Fruit fly (Drosophila melanogaster): Measurements from ENCODE around the gene Cpr11B.

Gene Cpr11B

DNA sequence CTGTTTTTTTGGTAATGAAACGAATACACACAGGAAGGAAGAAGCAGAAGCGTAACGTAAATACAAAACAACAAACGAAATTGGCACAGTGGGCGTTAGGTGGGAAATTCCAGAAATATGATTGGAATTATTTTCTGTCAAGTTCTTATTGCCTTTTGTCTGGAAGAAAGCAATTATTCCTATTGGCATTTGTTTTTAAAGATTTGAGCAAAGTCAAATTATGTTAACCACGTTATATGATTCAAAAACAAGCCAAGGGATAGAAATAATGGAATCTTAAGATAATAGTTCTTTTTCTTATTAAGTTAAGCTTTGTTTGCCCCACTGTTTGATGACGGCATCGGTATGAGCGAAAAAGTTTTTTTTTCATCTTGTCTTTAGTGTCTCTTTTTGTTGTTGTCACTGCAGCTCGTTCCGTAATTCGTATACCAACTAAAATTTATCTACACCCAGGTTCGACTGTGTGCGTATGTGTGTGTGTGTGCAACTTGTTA, 26.6 kb downstream of the Cpr11B start:
- TF ChIP-seq toe (GFP tag; optimal IDR thresholded peaks at IDR 0.05) (peak; percentile 79), CG7045 (GFP tag; optimal IDR thresholded peaks at IDR 0.05) (peak; percentile 86), cic (GFP tag; optimal IDR thresholded peaks at IDR 0.05) (no peak), CG1620 (GFP tag; optimal IDR thresholded peaks at IDR 0.05) (peak; percentile 85), tj (GFP tag; optimal IDR thresholded peaks at IDR 0.05) (no peak), bab1 (GFP tag; optimal IDR thresholded peaks at IDR 0.05) (peak; percentile 78), CG33017 (tag; optimal IDR thresholded peaks at IDR 0.05) (peak; percentile 89), Clk (GFP tag; optimal IDR thresholded peaks at IDR 0.05) (peak; percentile 82), Crg-1 (GFP tag; optimal IDR thresholded peaks at IDR 0.05) (peak; percentile 81), ovo (GFP tag; optimal IDR thresholded peaks at IDR 0.05) (peak; percentile 22), kay (GFP tag; ENCODE audit: borderline replicate concordance) (no peak), CG11617 (GFP tag; optimal IDR thresholded peaks at IDR 0.05) (peak; percentile 93), cnc (optimal IDR thresholded peaks at IDR 0.05) (no peak), CG12768 (GFP tag; optimal IDR thresholded peaks at IDR 0.05) (peak; percentile 82), CG5204 (GFP tag; optimal IDR thresholded peaks at IDR 0.05) (peak; percentile 89), Hr96 (GFP tag; optimal IDR thresholded peaks at IDR 0.05) (peak; percentile 50), Mnt (GFP tag; optimal IDR thresholded peaks at IDR 0.05) (no peak), CG7101 (tag; optimal IDR thresholded peaks at IDR 0.05) (peak; percentile 96), CG14711 (tag; optimal IDR thresholded peaks at IDR 0.05) (peak; percentile 89), pad (GFP tag; optimal IDR thresholded peaks at IDR 0.05) (peak; percentile 56)

DNA sequence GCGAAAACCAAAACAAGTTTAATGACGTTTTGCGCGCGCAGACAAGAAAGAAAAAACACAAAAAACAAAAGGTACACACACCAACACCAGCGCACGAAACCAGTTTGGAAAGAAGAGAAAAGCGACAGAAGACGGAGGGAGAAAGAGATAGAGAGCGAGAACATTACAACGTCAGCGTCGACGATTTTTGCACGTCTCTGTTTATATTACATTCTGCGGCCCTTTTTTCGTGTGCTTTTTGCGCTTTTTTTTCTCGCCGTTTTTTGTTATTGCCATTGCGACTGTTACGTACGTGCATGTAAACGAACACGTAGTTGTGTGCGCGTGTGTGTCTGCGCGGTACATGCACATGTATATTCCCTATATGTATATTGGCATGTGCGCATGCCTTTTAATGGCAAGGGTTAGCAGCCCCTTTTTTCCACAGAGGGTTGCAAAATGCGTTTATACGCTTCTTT, 27.1 kb downstream of the Cpr11B start:
- TF ChIP-seq Clk (GFP tag; optimal IDR thresholded peaks at IDR 0.05) (no peak), ovo (GFP tag; optimal IDR thresholded peaks at IDR 0.05) (no peak), CG7045 (GFP tag; optimal IDR thresholded peaks at IDR 0.05) (no peak), Mnt (GFP tag; optimal IDR thresholded peaks at IDR 0.05) (peak; percentile 74), kay (GFP tag; ENCODE audit: borderline replicate concordance) (no peak), bab1 (GFP tag; optimal IDR thresholded peaks at IDR 0.05) (peak; percentile 15), tj (GFP tag; optimal IDR thresholded peaks at IDR 0.05) (peak; percentile 81), Hr96 (GFP tag; optimal IDR thresholded peaks at IDR 0.05) (no peak), CG5204 (GFP tag; optimal IDR thresholded peaks at IDR 0.05) (no peak), CG14711 (tag; optimal IDR thresholded peaks at IDR 0.05) (no peak), CG7101 (tag; optimal IDR thresholded peaks at IDR 0.05) (no peak), cnc (optimal IDR thresholded peaks at IDR 0.05) (no peak)

DNA sequence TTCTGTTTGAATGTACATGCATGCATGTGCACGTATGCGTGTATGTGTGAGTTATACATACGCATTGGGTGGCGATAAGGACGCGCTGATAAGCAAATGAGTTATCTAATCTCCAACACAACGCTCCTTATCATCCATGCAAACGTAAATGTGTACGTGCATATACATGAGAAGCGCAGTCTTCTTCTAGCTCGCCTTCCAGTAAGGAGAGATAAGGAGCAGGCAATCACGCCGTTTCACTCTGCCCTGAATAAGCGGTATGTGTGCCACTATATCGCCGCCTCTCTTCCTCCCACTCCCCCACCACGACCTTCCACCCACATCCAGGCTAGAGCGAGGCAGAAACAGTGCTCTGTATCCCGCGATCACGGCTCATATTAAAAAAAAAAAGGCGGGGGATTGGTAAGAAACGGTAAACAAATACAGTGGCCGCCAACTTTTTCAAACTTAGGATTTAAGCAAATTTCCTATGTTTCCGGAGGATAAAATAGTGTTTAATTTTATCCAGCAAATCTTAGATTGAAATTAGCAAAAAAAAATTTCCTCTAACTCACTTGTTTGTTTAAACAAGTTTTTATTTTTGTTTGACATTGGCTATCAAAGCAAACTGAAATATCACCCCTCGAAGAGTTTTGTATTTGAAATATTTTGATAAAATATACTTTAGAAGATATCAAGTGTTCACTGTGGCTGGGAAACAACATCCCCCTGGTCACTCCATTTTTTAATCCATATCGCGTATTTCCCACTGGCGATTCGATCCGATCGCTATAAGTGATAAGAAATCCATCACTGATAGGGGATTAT, 27.8 kb downstream of the Cpr11B start:
- TF ChIP-seq CG1620 (GFP tag; optimal IDR thresholded peaks at IDR 0.05) (no peak), CG14711 (tag; optimal IDR thresholded peaks at IDR 0.05) (no peak), Hr96 (GFP tag; optimal IDR thresholded peaks at IDR 0.05) (peak; percentile 14), CG12768 (GFP tag; optimal IDR thresholded peaks at IDR 0.05) (no peak), cnc (optimal IDR thresholded peaks at IDR 0.05) (no peak), CG11617 (GFP tag; optimal IDR thresholded peaks at IDR 0.05) (no peak), CG7101 (tag; optimal IDR thresholded peaks at IDR 0.05) (peak; percentile 42), toe (GFP tag; optimal IDR thresholded peaks at IDR 0.05) (no peak), tj (GFP tag; optimal IDR thresholded peaks at IDR 0.05) (no peak), CG7045 (GFP tag; optimal IDR thresholded peaks at IDR 0.05) (no peak), Mnt (GFP tag; optimal IDR thresholded peaks at IDR 0.05) (peak; percentile 68), kay (GFP tag; ENCODE audit: borderline replicate concordance) (no peak), CG5204 (GFP tag; optimal IDR thresholded peaks at IDR 0.05) (no peak), cic (GFP tag; optimal IDR thresholded peaks at IDR 0.05) (peak; percentile 56), Clk (GFP tag; optimal IDR thresholded peaks at IDR 0.05) (no peak), CG33017 (tag; optimal IDR thresholded peaks at IDR 0.05) (peak; percentile 21), pad (GFP tag; optimal IDR thresholded peaks at IDR 0.05) (peak; percentile 92), Crg-1 (GFP tag; optimal IDR thresholded peaks at IDR 0.05) (no peak), ovo (GFP tag; optimal IDR thresholded peaks at IDR 0.05) (peak; percentile 6), bab1 (GFP tag; optimal IDR thresholded peaks at IDR 0.05) (no peak)

DNA sequence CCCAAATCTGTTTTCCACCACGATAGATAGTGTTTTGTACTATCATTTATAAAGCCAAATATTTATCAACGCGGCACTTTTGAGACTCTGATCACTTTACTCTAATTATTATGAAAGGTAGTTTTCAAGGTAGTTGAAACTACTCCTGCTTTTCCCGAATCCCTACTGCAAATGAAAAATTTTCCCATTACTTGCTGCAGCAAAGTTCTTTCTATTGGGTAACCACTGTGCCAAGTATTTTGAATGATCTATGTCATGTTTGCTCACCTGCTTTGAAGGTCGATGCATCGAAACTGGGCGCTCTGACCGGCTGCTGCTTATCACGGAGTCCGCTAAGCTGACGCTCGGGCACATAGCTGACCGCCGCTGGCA, 28.4 kb downstream of the Cpr11B start:
- no peak for TF ChIP-seq cnc (optimal IDR thresholded peaks at IDR 0.05)
- TF ChIP-seq ovo (GFP tag; optimal IDR thresholded peaks at IDR 0.05): no peak
- no peak for TF ChIP-seq CG7101 (tag; optimal IDR thresholded peaks at IDR 0.05)
- TF ChIP-seq pad (GFP tag; optimal IDR thresholded peaks at IDR 0.05): no peak
- no peak for TF ChIP-seq CG5204 (GFP tag; optimal IDR thresholded peaks at IDR 0.05)
- TF ChIP-seq cic (GFP tag; optimal IDR thresholded peaks at IDR 0.05): no peak
- TF ChIP-seq CG12768 (GFP tag; optimal IDR thresholded peaks at IDR 0.05): no peak
- no peak for TF ChIP-seq Clk (GFP tag; optimal IDR thresholded peaks at IDR 0.05)
- TF ChIP-seq tj (GFP tag; optimal IDR thresholded peaks at IDR 0.05): no peak
- no peak for TF ChIP-seq CG7045 (GFP tag; optimal IDR thresholded peaks at IDR 0.05)
- no peak for TF ChIP-seq CG11617 (GFP tag; optimal IDR thresholded peaks at IDR 0.05)
- TF ChIP-seq CG14711 (tag; optimal IDR thresholded peaks at IDR 0.05): no peak
- no peak for TF ChIP-seq bab1 (GFP tag; optimal IDR thresholded peaks at IDR 0.05)

DNA sequence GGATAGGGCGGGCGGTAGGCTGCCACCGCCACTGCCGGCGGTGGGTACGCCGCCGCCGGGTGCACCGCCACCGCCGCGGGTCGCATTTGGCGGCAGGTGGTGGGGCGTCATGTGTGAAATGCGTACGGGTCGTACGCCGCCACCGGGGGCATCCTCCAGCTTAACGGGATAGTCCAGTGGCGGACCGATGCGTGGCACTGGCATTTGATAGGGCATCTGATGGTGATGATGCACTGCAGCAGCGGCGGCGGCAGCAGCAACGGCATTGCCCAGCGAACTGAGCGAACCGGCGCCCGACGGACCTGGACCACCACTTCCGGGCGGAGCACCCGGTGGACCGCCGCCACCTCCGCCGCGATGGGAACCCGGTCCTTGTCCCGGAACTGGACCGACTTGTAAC, 29.0 kb downstream of the Cpr11B start:
- TF ChIP-seq cic (GFP tag; optimal IDR thresholded peaks at IDR 0.05): no peak
- TF ChIP-seq CG5204 (GFP tag; optimal IDR thresholded peaks at IDR 0.05): no peak
- TF ChIP-seq Hr96 (GFP tag; optimal IDR thresholded peaks at IDR 0.05): no peak
- TF ChIP-seq ovo (GFP tag; optimal IDR thresholded peaks at IDR 0.05): no peak
- TF ChIP-seq pad (GFP tag; optimal IDR thresholded peaks at IDR 0.05): no peak

DNA sequence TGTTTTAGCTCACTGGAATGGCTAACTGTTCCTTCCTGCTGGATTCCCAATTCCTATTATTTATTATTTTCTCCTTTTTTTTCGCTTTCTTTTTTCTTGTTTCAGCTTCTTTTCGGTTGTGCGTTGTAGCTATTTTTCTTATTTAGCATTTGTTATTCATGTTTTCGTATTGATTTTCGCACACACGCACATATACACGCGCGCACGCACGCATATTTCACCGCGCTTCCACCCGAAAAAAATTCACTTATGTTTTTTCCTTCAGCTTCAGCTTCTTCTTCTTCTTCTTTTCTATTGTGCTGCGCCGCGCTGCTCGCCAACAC, 29.7 kb downstream of the Cpr11B start:
- TF ChIP-seq CG7101 (tag; optimal IDR thresholded peaks at IDR 0.05) (no peak), Mnt (GFP tag; optimal IDR thresholded peaks at IDR 0.05) (no peak), cnc (optimal IDR thresholded peaks at IDR 0.05) (no peak), CG1620 (GFP tag; optimal IDR thresholded peaks at IDR 0.05) (no peak), Crg-1 (GFP tag; optimal IDR thresholded peaks at IDR 0.05) (no peak), ovo (GFP tag; optimal IDR thresholded peaks at IDR 0.05) (no peak), CG33017 (tag; optimal IDR thresholded peaks at IDR 0.05) (no peak), CG5204 (GFP tag; optimal IDR thresholded peaks at IDR 0.05) (no peak), CG12768 (GFP tag; optimal IDR thresholded peaks at IDR 0.05) (no peak), kay (GFP tag; ENCODE audit: borderline replicate concordance) (no peak), pad (GFP tag; optimal IDR thresholded peaks at IDR 0.05) (no peak), Hr96 (GFP tag; optimal IDR thresholded peaks at IDR 0.05) (no peak), CG14711 (tag; optimal IDR thresholded peaks at IDR 0.05) (no peak), CG7045 (GFP tag; optimal IDR thresholded peaks at IDR 0.05) (no peak)

All from whole organism, adult.